Worm (Caenorhabditis elegans) whole organism, early embryonic: ENCODE results near the gene grl-11.

Experiments used
- aly-1 ChIP-seq: sonication (generic microtip); optimal IDR thresholded peaks from 2 replicates; lab custom pipeline; 2016; ENCODE audit warnings: missing genetic modification characterization, missing compliant biosample characterization
- ama-1 ChIP-seq: fragments of 150-350 bp; optimal IDR thresholded peaks from 2 replicates; lab custom pipeline; 2014
- ets-7 ChIP-seq: sonication (generic microtip); optimal IDR thresholded peaks from 2 replicates; lab custom pipeline; 2016; ENCODE audit warnings: missing genotype, missing genetic modification characterization, missing compliant biosample characterization
- flt-1 ChIP-seq: fragments of 200-800 bp; sonication (Bioruptor generic); IDR thresholded peaks from 2 replicates; pipeline ENCODE4 v1.3.6; 2022; ENCODE audit warnings: missing genetic modification characterization, missing compliant biosample characterization
- hmbx-1 ChIP-seq: sonication (generic microtip); optimal IDR thresholded peaks from 2 replicates; lab custom pipeline; 2016; ENCODE audit warnings: mild to moderate bottlenecking, missing genetic modification characterization, missing compliant biosample characterization
- hnd-1 ChIP-seq: sonication (generic microtip); optimal IDR thresholded peaks from 2 replicates; lab custom pipeline; 2016; ENCODE audit warnings: missing genetic modification characterization, missing compliant biosample characterization
- scrt-1 ChIP-seq: fragments of 200-800 bp; sonication (Bioruptor generic); IDR thresholded peaks from 2 replicates; pipeline ENCODE4 v1.3.6; 2022; ENCODE audit warnings: missing genetic modification characterization, missing compliant biosample characterization
- sea-1 ChIP-seq: fragments of 200-800 bp; sonication (Bioruptor generic); conservative IDR thresholded peaks from 2 replicates; pipeline ENCODE4 v1.3.6; 2022; ENCODE audit warnings: missing genetic modification characterization, missing compliant biosample characterization
- tra-4 ChIP-seq: sonication (generic microtip); optimal IDR thresholded peaks from 2 replicates; lab custom pipeline; 2017; ENCODE audit warnings: missing genetic modification characterization, missing compliant biosample characterization

DNA sequence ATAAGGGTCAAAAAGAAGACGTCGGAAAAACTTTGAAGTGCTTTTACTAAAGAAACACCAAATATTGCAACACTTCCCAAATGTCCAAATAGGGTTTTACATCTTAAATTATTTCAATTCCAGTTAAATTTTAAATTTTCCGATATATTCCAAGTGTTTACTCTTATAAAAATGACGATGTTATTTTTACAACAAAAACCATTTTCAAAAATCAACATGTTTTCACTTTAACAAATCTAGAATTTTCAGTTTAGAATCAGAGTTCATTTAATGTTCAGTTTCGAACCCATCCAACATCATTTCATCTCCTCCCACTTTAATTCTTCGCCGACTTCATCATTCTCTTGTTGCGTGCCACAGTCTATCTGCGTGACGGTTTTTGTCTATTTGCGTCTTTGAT, 14.5 kb downstream of the grl-11 start, which contains the start of gene dos-1:
- TF ChIP-seq flt-1 (GFP tag; lab: Robert Waterston, UW), result no peak
- TF ChIP-seq aly-1 (tag; lab: Kevin White, UChicago), result no peak
- no peak for TF ChIP-seq ama-1 (lab: Kevin White, UChicago)
- TF ChIP-seq tra-4 (tag; lab: Kevin White, UChicago), result no peak
- no peak for TF ChIP-seq scrt-1 (GFP tag; lab: Robert Waterston, UW)
- no peak for TF ChIP-seq hmbx-1 (tag; lab: Kevin White, UChicago)
- TF ChIP-seq sea-1 (GFP tag; lab: Robert Waterston, UW), result no peak
- TF ChIP-seq ets-7 (tag; lab: Kevin White, UChicago), result no peak
- no peak for TF ChIP-seq hnd-1 (tag; lab: Kevin White, UChicago)
